Fruit fly (Drosophila melanogaster): ENCODE measurements around the gene disco-r.
A peak's percentile ranks its signal among the peaks of the same experiment; 100 is the strongest.

The disco-r gene

DNA sequence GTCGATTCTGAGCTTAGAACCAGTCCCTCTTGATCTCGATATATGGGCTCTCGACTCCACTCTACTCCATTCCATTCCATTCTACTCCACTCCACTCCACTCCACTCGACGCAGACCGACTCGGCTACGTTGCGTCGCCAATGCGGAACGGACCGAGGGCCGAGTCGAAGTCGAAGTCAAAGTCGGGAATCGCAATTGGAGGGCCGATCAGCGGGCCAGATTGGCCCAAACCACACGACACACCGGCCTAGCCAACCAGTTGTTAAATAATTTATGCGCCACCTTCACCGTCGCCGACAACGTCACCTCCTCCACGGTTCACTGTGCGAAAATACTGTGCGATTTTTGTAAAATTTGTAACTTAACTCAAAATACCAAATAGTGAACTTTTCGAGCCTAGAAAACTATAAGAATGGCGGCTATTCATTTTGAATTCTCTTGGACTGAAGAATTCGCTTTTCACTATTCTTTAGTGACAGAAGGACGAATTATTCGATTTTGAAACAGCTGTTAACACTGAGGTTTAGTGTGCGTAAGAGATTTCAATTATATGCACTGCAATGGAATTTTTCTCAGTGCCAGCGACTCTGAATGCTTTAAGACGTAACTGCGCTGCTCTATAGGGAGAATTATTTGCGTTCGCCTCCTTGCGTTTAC is 9.6 kb upstream of the disco-r start (continued):
- peak; percentile 54 for TF ChIP-seq ey (GFP tag; optimal IDR thresholded peaks at IDR 0.05)
- TF ChIP-seq CG32264 (GFP tag; optimal IDR thresholded peaks at IDR 0.05): no peak

DNA sequence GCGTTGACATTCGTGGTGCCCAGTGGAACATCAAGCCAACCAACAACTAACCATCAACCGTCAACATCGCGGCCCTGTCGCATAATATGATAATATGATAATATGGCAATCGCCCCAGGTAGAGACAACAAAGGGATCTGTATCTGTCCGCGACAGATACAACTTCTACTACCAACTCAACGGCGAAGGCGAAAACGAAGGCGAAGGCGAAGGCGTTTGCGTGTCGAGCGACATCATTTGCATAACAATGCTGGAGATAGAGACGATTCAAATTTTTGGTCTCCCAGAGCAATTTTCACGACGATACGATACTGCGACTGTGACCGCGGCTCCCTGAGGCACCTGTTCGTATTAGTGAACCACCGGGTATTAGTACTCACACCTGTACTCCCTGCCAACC is 8.7 kb upstream of the disco-r start:
- no peak for TF ChIP-seq foxo (GFP tag; optimal IDR thresholded peaks at IDR 0.05)
- TF ChIP-seq sage (GFP tag; optimal IDR thresholded peaks at IDR 0.05): no peak
- TF ChIP-seq Mio (GFP tag; optimal IDR thresholded peaks at IDR 0.05): no peak
- TF ChIP-seq Rel (GFP tag; optimal IDR thresholded peaks at IDR 0.05): no peak
- TF ChIP-seq Rel (tag; optimal IDR thresholded peaks at IDR 0.05): no peak
- TF ChIP-seq OdsH (GFP tag; optimal IDR thresholded peaks at IDR 0.05): no peak
- TF ChIP-seq Sp1 (GFP tag; optimal IDR thresholded peaks at IDR 0.05): no peak
- no peak for TF ChIP-seq dmrt93B (GFP tag; optimal IDR thresholded peaks at IDR 0.05)
- TF ChIP-seq Dif (GFP tag; optimal IDR thresholded peaks at IDR 0.05; ENCODE audit: partially characterized antibody): no peak
- TF ChIP-seq Vsx2 (GFP tag; optimal IDR thresholded peaks at IDR 0.05; ENCODE audit: partially characterized antibody): no peak
- no peak for TF ChIP-seq N (GFP tag; optimal IDR thresholded peaks at IDR 0.05)
- no peak for TF ChIP-seq ey (GFP tag; optimal IDR thresholded peaks at IDR 0.05)
- no peak for TF ChIP-seq CrebA (GFP tag; optimal IDR thresholded peaks at IDR 0.05; ENCODE audit: borderline replicate concordance)
- TF ChIP-seq Myc (optimal IDR thresholded peaks at IDR 0.05): no peak
- no peak for TF ChIP-seq dl (GFP tag; optimal IDR thresholded peaks at IDR 0.05; ENCODE audit: insufficient read depth in 1 of 2, partially characterized antibody in 2 of 2)
- TF ChIP-seq psq (GFP tag; optimal IDR thresholded peaks at IDR 0.05): no peak
- TF ChIP-seq h (GFP tag; optimal IDR thresholded peaks at IDR 0.05): no peak

dm6 chrX:16150560-16150959 is 1.8 kb upstream of the disco-r start:
- TF ChIP-seq Vsx2 (GFP tag; optimal IDR thresholded peaks at IDR 0.05; ENCODE audit: partially characterized antibody): peak; percentile 12
- TF ChIP-seq jim (GFP tag; optimal IDR thresholded peaks at IDR 0.05): no peak
- TF ChIP-seq Dif (GFP tag; optimal IDR thresholded peaks at IDR 0.05; ENCODE audit: partially characterized antibody): peak; percentile 23

DNA sequence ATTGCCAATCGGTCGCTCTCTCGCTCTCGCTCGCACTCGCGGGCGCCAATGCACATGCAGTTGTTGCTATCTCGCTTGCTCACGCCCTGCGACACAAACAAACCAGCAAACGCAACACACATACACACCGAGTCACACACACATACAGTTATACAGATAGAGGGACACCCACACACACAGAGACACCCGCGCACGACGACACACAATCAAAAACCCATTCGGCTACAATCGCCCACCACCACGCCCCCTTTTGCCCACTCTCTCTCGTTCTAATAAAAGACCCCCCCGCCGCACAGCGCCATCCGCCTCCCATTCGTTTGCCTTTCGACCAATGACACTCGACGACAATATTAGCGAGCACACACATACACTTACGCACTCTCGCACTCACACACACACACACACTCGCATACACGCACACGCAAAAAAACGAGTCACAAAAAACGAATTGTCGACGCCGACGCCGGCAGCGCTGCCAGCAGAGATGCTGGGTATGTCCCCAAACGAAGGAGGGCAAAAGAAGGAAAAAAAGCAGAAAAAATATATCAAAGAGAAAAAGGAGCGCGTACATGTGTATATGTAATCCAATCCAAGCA is 1.0 kb downstream of the disco-r start:
- TF ChIP-seq Dfd (GFP tag; optimal IDR thresholded peaks at IDR 0.05): peak; percentile 46
- TF ChIP-seq dl (GFP tag; optimal IDR thresholded peaks at IDR 0.05; ENCODE audit: insufficient read depth in 1 of 2, partially characterized antibody in 2 of 2): peak in 1 of 2 experiments; percentile 9
- TF ChIP-seq Vsx2 (GFP tag; optimal IDR thresholded peaks at IDR 0.05; ENCODE audit: partially characterized antibody): peak; percentile 43
- TF ChIP-seq Abd-B (GFP tag; optimal IDR thresholded peaks at IDR 0.05): peak; percentile 52
- no peak for TF ChIP-seq dmrt93B (GFP tag; optimal IDR thresholded peaks at IDR 0.05)
- TF ChIP-seq Hnf4 (GFP tag; optimal IDR thresholded peaks at IDR 0.05): peak; percentile 54
- TF ChIP-seq psq (GFP tag; optimal IDR thresholded peaks at IDR 0.05): no peak
- no peak for TF ChIP-seq sv (GFP tag; optimal IDR thresholded peaks at IDR 0.05)
- no peak for TF ChIP-seq CG9705 (GFP tag; optimal IDR thresholded peaks at IDR 0.05)
- no peak for TF ChIP-seq GATAd (GFP tag; optimal IDR thresholded peaks at IDR 0.05)
- TF ChIP-seq lola (GFP tag; optimal IDR thresholded peaks at IDR 0.05): no peak
- peak; percentile 57 for TF ChIP-seq Hr78 (GFP tag; optimal IDR thresholded peaks at IDR 0.05)
- TF ChIP-seq rgr (GFP tag; optimal IDR thresholded peaks at IDR 0.05): no peak
- peak; percentile 93 for TF ChIP-seq N (GFP tag; optimal IDR thresholded peaks at IDR 0.05)
- TF ChIP-seq Hr83 (GFP tag; optimal IDR thresholded peaks at IDR 0.05; ENCODE audit: poor library complexity, severe bottlenecking): peak; percentile 26

DNA sequence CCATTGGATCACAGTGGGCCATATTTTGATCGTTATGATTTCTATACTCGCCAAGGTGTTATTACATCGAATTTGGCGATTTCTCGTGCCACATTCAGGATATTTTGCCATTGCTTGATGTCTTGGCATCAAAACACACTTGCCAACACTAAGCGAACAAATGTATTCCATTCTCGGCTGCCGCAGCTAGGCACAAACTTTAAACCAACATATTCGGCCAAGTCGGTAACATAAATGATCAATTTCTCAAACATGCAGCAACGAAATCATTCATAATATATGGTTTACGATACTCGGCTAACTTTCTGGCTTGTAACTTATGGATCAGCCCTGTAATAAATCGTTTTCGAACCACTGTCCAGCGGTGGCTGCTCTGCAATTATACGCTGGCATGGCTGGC is 5.8 kb downstream of the disco-r start:
- TF ChIP-seq Jra (GFP tag; optimal IDR thresholded peaks at IDR 0.05) (no peak), woc (GFP tag; optimal IDR thresholded peaks at IDR 0.05) (peak; percentile 24), jim (GFP tag; optimal IDR thresholded peaks at IDR 0.05) (no peak), foxo (GFP tag; optimal IDR thresholded peaks at IDR 0.05) (peak in 1 of 2 experiments; percentile 21), GATAd (GFP tag; optimal IDR thresholded peaks at IDR 0.05) (no peak), br (GFP tag; optimal IDR thresholded peaks at IDR 0.05) (peak; percentile 22), fru (GFP tag; optimal IDR thresholded peaks at IDR 0.05) (peak; percentile 13), dmrt93B (GFP tag; optimal IDR thresholded peaks at IDR 0.05) (no peak), lola (GFP tag; optimal IDR thresholded peaks at IDR 0.05) (no peak)
